Worm (Caenorhabditis elegans): ENCODE data around the gene ocr-1.
A peak's percentile ranks its signal among the peaks of the same experiment; 100 is the strongest.

ocr-1 gene

DNA sequence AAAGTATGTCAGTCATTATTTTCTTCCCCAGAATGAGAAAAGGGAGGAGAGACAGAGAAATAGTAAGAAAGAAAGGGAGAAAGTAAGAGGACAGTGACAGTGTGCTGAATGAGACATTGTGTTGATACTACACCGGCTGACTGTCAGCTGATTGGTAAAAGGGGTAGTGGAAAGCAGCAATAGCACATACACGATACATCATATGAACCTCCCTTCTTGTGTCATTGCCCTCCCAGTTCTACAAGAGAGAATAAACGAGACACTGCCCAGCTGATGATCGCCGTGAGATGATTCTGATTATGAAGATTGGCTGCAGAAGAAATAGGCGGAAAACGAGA, 44.4 kb upstream of the ocr-1 start (continued):
- no peak for TF ChIP-seq ztf-3 (GFP tag; optimal IDR thresholded peaks at IDR 0.05)
- no peak for TF ChIP-seq mcd-1 (GFP tag; IDR thresholded peaks at IDR 0.05)
- no peak for TF ChIP-seq chd-7 (tag; optimal IDR thresholded peaks at IDR 0.05)
- no peak for TF ChIP-seq gei-17 (GFP tag; optimal IDR thresholded peaks at IDR 0.05)
- TF ChIP-seq ztf-28 (GFP tag; IDR thresholded peaks at IDR 0.05): no peak
- peak; percentile 44 for TF ChIP-seq ceh-27 (GFP tag; optimal IDR thresholded peaks at IDR 0.05)

DNA sequence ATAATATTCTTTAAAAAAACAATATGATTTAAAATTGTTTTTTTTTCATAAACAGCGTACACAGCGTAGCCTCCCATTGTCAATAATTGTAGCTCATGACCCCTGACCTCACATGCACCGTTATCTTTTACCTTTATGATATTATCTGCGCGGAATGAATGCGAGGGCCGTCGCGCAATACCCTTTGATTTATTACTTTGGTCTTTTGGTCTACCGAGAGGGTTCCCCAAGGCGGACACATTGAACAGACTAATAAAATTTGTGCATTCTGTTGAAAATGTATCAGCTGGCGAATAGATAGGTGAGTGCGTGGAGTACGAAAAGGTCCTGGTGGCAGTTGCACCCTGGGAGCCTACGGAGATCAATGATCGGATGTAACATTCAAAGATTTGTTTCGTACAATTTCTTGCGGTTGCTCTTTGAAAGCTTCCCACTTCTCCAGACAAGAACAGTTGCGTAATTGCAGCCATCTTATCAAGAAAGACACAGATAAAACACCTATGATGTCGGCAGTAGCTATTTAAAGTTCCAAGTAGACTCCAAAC, 43.8 kb upstream of the ocr-1 start:
- TF ChIP-seq mcd-1 (GFP tag; IDR thresholded peaks at IDR 0.05) (no peak), ceh-79 (tag; optimal IDR thresholded peaks at IDR 0.05) (no peak), rcor-1 (GFP tag; IDR thresholded peaks at IDR 0.05) (no peak), ztf-6 (GFP tag; IDR thresholded peaks at IDR 0.05) (no peak), ztf-26 (tag; optimal IDR thresholded peaks at IDR 0.05) (no peak), nhr-90 (tag; optimal IDR thresholded peaks at IDR 0.05) (no peak), mes-4 (tag; optimal IDR thresholded peaks at IDR 0.05) (no peak), T07F8.4 (tag; optimal IDR thresholded peaks at IDR 0.05) (no peak), ceh-58 (GFP tag; IDR thresholded peaks at IDR 0.05) (no peak), sea-2 (GFP tag; IDR thresholded peaks at IDR 0.05) (no peak), C17E4.6 (GFP tag; IDR thresholded peaks at IDR 0.05) (no peak), madf-3 (GFP tag; IDR thresholded peaks at IDR 0.05) (no peak), F10E7.11 (tag; optimal IDR thresholded peaks at IDR 0.05) (no peak), B0261.1 (tag; optimal IDR thresholded peaks at IDR 0.05) (no peak), F22D6.2 (tag; optimal IDR thresholded peaks at IDR 0.05) (no peak), K12H6.12 (tag; optimal IDR thresholded peaks at IDR 0.05) (no peak), F39B2.1 (GFP tag; IDR thresholded peaks at IDR 0.05) (no peak), bed-1 (GFP tag; IDR thresholded peaks at IDR 0.05) (no peak)

DNA sequence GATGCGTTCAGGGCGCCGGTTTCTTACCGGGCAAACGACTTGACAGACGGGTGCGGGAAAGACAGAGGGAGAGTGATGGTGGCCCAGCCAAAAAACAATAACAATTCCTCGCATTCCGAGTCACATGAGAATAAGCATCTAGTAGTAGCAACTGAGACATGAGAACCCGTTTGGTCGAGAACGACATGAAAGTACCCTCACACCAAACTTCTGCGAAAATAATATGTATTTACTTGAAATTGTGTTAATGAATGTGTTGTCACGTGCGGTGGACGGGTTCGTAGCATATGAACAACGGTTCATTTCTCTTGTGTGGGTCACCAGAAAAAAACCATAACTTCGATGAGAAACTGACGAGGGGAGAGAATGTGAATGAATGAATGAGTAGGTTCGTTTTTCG, 43.3 kb upstream of the ocr-1 start:
- TF ChIP-seq hmg-1.2 (GFP tag; IDR thresholded peaks at IDR 0.05) (no peak), let-526 (GFP tag; IDR thresholded peaks at IDR 0.05) (no peak), unc-130 (GFP tag; optimal IDR thresholded peaks at IDR 0.05) (no peak), snpc-1.1 (tag; optimal IDR thresholded peaks at IDR 0.05; ENCODE audit: insufficient read depth) (no peak), atf-7 (tag; optimal IDR thresholded peaks at IDR 0.05) (no peak), ama-1 (optimal IDR thresholded peaks at IDR 0.05) (no peak), ama-1 (GFP tag; optimal IDR thresholded peaks at IDR 0.05) (no peak), B0336.3 (GFP tag; IDR thresholded peaks at IDR 0.05) (no peak), Y79H2A.3 (GFP tag; conservative IDR thresholded peaks at IDR 0.05) (no peak), ztf-3 (GFP tag; optimal IDR thresholded peaks at IDR 0.05) (no peak), zim-3 (tag; optimal IDR thresholded peaks at IDR 0.05) (no peak), nfyb-1 (GFP tag; IDR thresholded peaks at IDR 0.05) (no peak), fkh-3 (tag; optimal IDR thresholded peaks at IDR 0.05) (no peak)

DNA sequence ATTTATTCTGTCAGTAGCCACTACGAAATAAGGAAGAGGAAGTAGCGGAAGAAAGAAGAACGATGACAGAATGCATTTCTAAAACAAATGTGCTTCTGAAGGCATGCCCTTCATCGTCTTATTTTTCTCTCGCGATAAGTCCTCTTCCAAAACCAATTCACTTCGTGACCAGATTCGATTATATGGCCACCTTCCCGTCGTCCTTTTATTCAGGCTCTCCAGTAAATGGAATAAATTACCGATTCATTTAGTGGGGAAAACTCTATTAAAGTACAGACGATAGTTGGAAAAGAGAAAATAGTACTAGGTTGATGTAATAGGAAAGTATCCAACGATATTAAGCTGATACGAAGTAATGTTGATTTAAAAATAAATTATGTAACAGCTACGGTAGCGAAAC, 42.9 kb upstream of the ocr-1 start:
- no peak for TF ChIP-seq efl-1 (GFP tag; optimal IDR thresholded peaks at IDR 0.05)
- no peak for TF ChIP-seq T07F8.4 (tag; optimal IDR thresholded peaks at IDR 0.05)
- no peak for TF ChIP-seq mcd-1 (GFP tag; IDR thresholded peaks at IDR 0.05)
- no peak for TF ChIP-seq ceh-91 (GFP tag; IDR thresholded peaks at IDR 0.05)
- no peak for TF ChIP-seq nhr-90 (tag; optimal IDR thresholded peaks at IDR 0.05)

Measured in whole organism, young adult.